Fruit fly (Drosophila melanogaster): ENCODE data around the gene Vps36.

Gene Vps36

DNA sequence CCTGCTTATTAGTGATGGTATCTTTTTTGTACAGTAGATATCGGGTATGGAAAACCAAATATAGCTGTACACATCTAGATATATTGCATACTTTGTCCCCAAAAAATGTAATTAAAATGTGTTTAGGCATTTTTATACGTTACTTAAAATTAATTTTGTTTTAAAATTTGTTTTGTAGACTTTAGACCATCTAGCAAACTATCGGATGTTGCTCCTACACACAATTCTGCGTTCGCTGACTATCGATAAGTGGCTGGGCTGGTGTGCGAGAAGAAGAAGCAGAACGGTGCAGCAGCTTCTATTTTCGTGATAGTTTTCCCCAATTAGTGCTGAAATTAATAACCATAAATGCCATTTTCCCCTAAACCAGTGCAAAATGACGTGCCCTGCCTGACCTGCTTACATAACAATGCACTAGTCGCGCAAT, at the start of gene Vps36, which contains the start of gene Liprin-beta:
Gene Vps36 (minus strand): TSS at position 1 of the 427 bp plus-strand sequence.
Gene Liprin-beta (plus strand): TSS at position 143 of the 427 bp plus-strand sequence.
- peak; percentile 92 for TF ChIP-seq CG9609 (GFP tag; optimal IDR thresholded peaks at IDR 0.05)
- peak; percentile 90; the same call in 2 of the 3 replicates for TF ChIP-seq Opbp (GFP tag; IDR thresholded peaks at IDR 0.05; ENCODE audit: partially characterized antibody)
- peak; percentile 94 for TF ChIP-seq HLH54F (GFP tag; optimal IDR thresholded peaks at IDR 0.05)
- TF ChIP-seq ranshi (GFP tag; IDR thresholded peaks at IDR 0.05): peak; percentile 90
- TF ChIP-seq Doc3 (GFP tag; IDR thresholded peaks at IDR 0.05; ENCODE audit: partially characterized antibody): peak; percentile 99
- peak; percentile 53 for TF ChIP-seq CG7928 (GFP tag; optimal IDR thresholded peaks at IDR 0.05)
- TF ChIP-seq odd (GFP tag; optimal IDR thresholded peaks at IDR 0.05): no peak
- TF ChIP-seq CG3995 (GFP tag; optimal IDR thresholded peaks at IDR 0.05): peak; percentile 84
- peak; percentile 72 for TF ChIP-seq cato (GFP tag; optimal IDR thresholded peaks at IDR 0.05; ENCODE audit: borderline replicate concordance)
- peak; percentile 88 for TF ChIP-seq Side (GFP tag; optimal IDR thresholded peaks at IDR 0.05)
- TF ChIP-seq Asciz (GFP tag; optimal IDR thresholded peaks at IDR 0.05): no peak
- peak; percentile 57 for TF ChIP-seq CG6683 (GFP tag; optimal IDR thresholded peaks at IDR 0.05)
- peak; percentile 84 for TF ChIP-seq CG16863 (GFP tag; optimal IDR thresholded peaks at IDR 0.05)
- peak; percentile 89 for TF ChIP-seq nerfin-2 (GFP tag; IDR thresholded peaks at IDR 0.05; ENCODE audit: partially characterized antibody)
- TF ChIP-seq cas (GFP tag; IDR thresholded peaks at IDR 0.05): peak; percentile 77
- peak; percentile 36 for TF ChIP-seq wek (GFP tag; optimal IDR thresholded peaks at IDR 0.05)
- no peak for TF ChIP-seq Sry-β (GFP tag; optimal IDR thresholded peaks at IDR 0.05)
- peak in 1 of 2 experiments; percentile 21 for TF ChIP-seq insv (GFP tag; optimal IDR thresholded peaks at IDR 0.05)
- TF ChIP-seq CG17912 (GFP tag; optimal IDR thresholded peaks at IDR 0.05): peak; percentile 24
- no peak for TF ChIP-seq CG15011 (GFP tag; optimal IDR thresholded peaks at IDR 0.05)
- TF ChIP-seq CG10274 (GFP tag; optimal IDR thresholded peaks at IDR 0.05): peak; percentile 15
- TF ChIP-seq gt (GFP tag; IDR thresholded peaks at IDR 0.05): peak; percentile 74
- peak; percentile 75 for TF ChIP-seq fd96Cb (tag; optimal IDR thresholded peaks at IDR 0.05)
- TF ChIP-seq grn (GFP tag; optimal IDR thresholded peaks at IDR 0.05): no peak
- peak; percentile 76 for TF ChIP-seq CG14050 (GFP tag; IDR thresholded peaks at IDR 0.05)
- peak; percentile 61 for TF ChIP-seq CG5245 (GFP tag; optimal IDR thresholded peaks at IDR 0.05)
- TF ChIP-seq usp (GFP tag; optimal IDR thresholded peaks at IDR 0.05): no peak
- TF ChIP-seq CG8281 (tag; optimal IDR thresholded peaks at IDR 0.05): peak; percentile 44
- TF ChIP-seq CG4617 (GFP tag; optimal IDR thresholded peaks at IDR 0.05; ENCODE audit: borderline replicate concordance): peak; percentile 97
- peak; percentile 42 for TF ChIP-seq salm (tag; optimal IDR thresholded peaks at IDR 0.05)
- no peak for TF ChIP-seq CG5180 (GFP tag; optimal IDR thresholded peaks at IDR 0.05)
- TF ChIP-seq CG32767 (GFP tag; IDR thresholded peaks at IDR 0.05): peak; percentile 80
- peak; percentile 83 for TF ChIP-seq ci (GFP tag; IDR thresholded peaks at IDR 0.05)
- TF ChIP-seq HmgD (GFP tag; optimal IDR thresholded peaks at IDR 0.05): peak; percentile 93
- peak; percentile 99 for TF ChIP-seq Scr (GFP tag; IDR thresholded peaks at IDR 0.05; ENCODE audit: partially characterized antibody)
- TF ChIP-seq CoRest (tag; optimal IDR thresholded peaks at IDR 0.05): peak; percentile 92
- no peak for TF ChIP-seq z (GFP tag; IDR thresholded peaks at IDR 0.05)
- TF ChIP-seq nerfin-1 (tag; optimal IDR thresholded peaks at IDR 0.05): no peak
- no peak for TF ChIP-seq CG17568 (GFP tag; optimal IDR thresholded peaks at IDR 0.05)
- peak; percentile 89 for TF ChIP-seq CG4424 (GFP tag; optimal IDR thresholded peaks at IDR 0.05)
- no peak for TF ChIP-seq CG10431 (GFP tag; optimal IDR thresholded peaks at IDR 0.05)
- TF ChIP-seq NfI (GFP tag; optimal IDR thresholded peaks at IDR 0.05): no peak
- TF ChIP-seq jing (GFP tag; optimal IDR thresholded peaks at IDR 0.05): peak; percentile 54
- TF ChIP-seq Bdp1 (GFP tag; optimal IDR thresholded peaks at IDR 0.05): peak; percentile 74
- TF ChIP-seq CG15269 (tag; optimal IDR thresholded peaks at IDR 0.05): no peak
- TF ChIP-seq kay (GFP tag; optimal IDR thresholded peaks at IDR 0.05): peak; percentile 92
- TF ChIP-seq NK7.1 (GFP tag; optimal IDR thresholded peaks at IDR 0.05): peak; percentile 63
- TF ChIP-seq Gsc (GFP tag; IDR thresholded peaks at IDR 0.05): peak; percentile 30; the same call in 1 of the 2 replicates
- peak; percentile 58 for TF ChIP-seq CG7271 (tag; optimal IDR thresholded peaks at IDR 0.05)
- TF ChIP-seq CG12942 (GFP tag; optimal IDR thresholded peaks at IDR 0.05): peak; percentile 91

All from whole organism, embryonic.